Worm (Caenorhabditis elegans): ENCODE data around the gene adr-2.

DNA sequence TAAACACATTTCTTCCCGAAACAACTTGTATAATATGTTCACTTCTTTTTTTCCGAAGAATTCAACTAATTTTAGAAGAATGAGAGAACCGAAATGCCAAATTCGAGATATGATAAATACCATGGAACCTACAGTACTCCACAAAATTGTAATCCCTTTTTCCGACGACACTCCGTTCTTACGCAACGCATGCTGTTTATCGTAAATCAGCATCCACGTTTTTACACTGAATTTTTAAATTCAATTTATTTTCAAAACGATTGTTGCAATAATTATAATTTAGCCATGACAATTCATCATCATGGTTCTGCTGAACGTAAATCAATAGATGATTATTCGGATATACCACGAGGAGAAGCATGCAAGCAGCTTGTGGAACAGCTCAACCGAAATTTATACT, 48.5 kb upstream of the adr-2 start, which contains the start of gene B0361.3:
- TF ChIP-seq hmbx-1 (tag; optimal IDR thresholded peaks at IDR 0.05) (no peak), ama-1 (optimal IDR thresholded peaks at IDR 0.05) (no peak)

All from whole organism, early embryonic.